Worm (Caenorhabditis elegans): ENCODE measurements around the gene W02H5.8.
A peak's percentile ranks its signal among the peaks of the same experiment; 100 is the strongest.

W02H5.8 gene

DNA sequence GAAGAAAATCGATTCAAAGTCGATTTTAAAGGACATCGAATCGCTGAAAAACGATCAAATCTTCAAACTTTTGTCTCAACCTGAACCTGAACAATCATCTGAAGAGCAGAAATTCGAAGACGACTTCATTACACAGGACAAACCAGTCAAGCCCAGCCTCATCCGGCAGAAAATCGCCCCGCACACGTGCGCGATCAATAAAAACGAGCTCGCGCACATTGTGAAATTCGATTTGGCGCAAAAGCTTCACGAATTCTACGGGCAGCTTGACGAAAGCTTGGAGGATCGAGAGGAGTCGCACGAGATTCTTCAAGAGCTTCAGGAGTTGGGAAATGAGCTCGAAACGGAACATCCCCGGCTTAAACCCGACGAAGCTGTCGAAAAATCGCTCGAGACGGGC is 13.4 kb downstream of the W02H5.8 start, which contains the start of gene W02H5.2:
W02H5.2 (plus strand) TSS at position 301 of the 400 bp plus-strand sequence.
- no peak for TF ChIP-seq K11D2.4 (GFP tag; IDR thresholded peaks at IDR 0.05)
- no peak for TF ChIP-seq ztf-25 (GFP tag; IDR thresholded peaks at IDR 0.05)
- TF ChIP-seq ceh-100 (GFP tag; IDR thresholded peaks at IDR 0.05) = no peak
- no peak for TF ChIP-seq F10E7.11 (tag; optimal IDR thresholded peaks at IDR 0.05)
- no peak for TF ChIP-seq aptf-2 (GFP tag; conservative IDR thresholded peaks at IDR 0.05)
- TF ChIP-seq ccch-3 (GFP tag; optimal IDR thresholded peaks at IDR 0.05) = no peak
- TF ChIP-seq rpc-1 (optimal IDR thresholded peaks at IDR 0.05) = no peak
- TF ChIP-seq rpc-1 (tag; optimal IDR thresholded peaks at IDR 0.05) = no peak
- TF ChIP-seq attf-3 (GFP tag; conservative IDR thresholded peaks at IDR 0.05) = no peak
- no peak for TF ChIP-seq nhr-120 (GFP tag; IDR thresholded peaks at IDR 0.05)
- TF ChIP-seq Y79H2A.3 (GFP tag; conservative IDR thresholded peaks at IDR 0.05) = no peak
- TF ChIP-seq Y67H2A.10 (GFP tag; conservative IDR thresholded peaks at IDR 0.05) = no peak
- no peak for TF ChIP-seq nhr-80 (tag; optimal IDR thresholded peaks at IDR 0.05)
- no peak for TF ChIP-seq snpc-3.4 (tag; optimal IDR thresholded peaks at IDR 0.05)
- no peak for TF ChIP-seq efl-1 (GFP tag; optimal IDR thresholded peaks at IDR 0.05)
- TF ChIP-seq ztf-3 (GFP tag; optimal IDR thresholded peaks at IDR 0.05) = no peak
- no peak for TF ChIP-seq hlh-26 (GFP tag; conservative IDR thresholded peaks at IDR 0.05)
- no peak for TF ChIP-seq tbp1 (GFP tag; optimal IDR thresholded peaks at IDR 0.05)
- no peak for TF ChIP-seq nfyb-1 (GFP tag; IDR thresholded peaks at IDR 0.05)

DNA sequence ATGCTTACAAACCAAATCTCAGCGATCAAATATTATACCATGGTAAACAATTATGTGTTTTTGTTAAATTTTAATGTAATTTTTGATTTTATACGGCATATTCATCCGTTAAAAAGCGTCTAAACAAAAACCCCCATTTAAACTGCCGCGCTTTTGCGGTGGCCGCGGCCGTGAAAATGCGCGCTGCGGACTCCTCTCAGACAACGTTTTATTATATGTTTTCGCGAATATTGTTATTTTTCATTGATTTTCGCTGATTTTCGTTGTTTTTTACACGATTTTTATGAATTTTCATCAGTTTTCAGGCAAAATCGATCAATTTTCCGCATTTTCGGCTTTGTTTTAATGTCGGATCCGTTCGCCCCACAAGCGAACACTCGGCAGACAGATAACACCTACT is 13.9 kb downstream of the W02H5.8 start, which contains the start of gene W02H5.19:
W02H5.19 (plus strand) TSS at position 346 of the 400 bp plus-strand sequence.
- no peak for TF ChIP-seq aptf-3 (GFP tag; IDR thresholded peaks at IDR 0.05)
- TF ChIP-seq ets-4 (GFP tag; optimal IDR thresholded peaks at IDR 0.05) = no peak
- TF ChIP-seq gei-17 (GFP tag; optimal IDR thresholded peaks at IDR 0.05) = no peak
- TF ChIP-seq die-1 (tag; optimal IDR thresholded peaks at IDR 0.05) = no peak
- no peak for TF ChIP-seq mel-28 (tag; optimal IDR thresholded peaks at IDR 0.05; ENCODE audit: borderline replicate concordance)
- no peak for TF ChIP-seq mxl-1 (tag; optimal IDR thresholded peaks at IDR 0.05)
- peak in 2 of 3 experiments; percentile 41 to 94 for TF ChIP-seq lin-35 (GFP tag; optimal IDR thresholded peaks at IDR 0.05)
- TF ChIP-seq F39B2.1 (GFP tag; IDR thresholded peaks at IDR 0.05) = no peak
- peak; percentile 38 for TF ChIP-seq tbp1 (GFP tag; optimal IDR thresholded peaks at IDR 0.05)
- TF ChIP-seq madf-8 (GFP tag; conservative IDR thresholded peaks at IDR 0.05) = peak; percentile 62
- TF ChIP-seq akir-1 (GFP tag; optimal IDR thresholded peaks at IDR 0.05) = no peak
- no peak for TF ChIP-seq Y95B8A.8 (GFP tag; IDR thresholded peaks at IDR 0.05)
- peak; percentile 38 for TF ChIP-seq lsl-1 (GFP tag; optimal IDR thresholded peaks at IDR 0.05)
- TF ChIP-seq F52B5.7 (tag; optimal IDR thresholded peaks at IDR 0.05) = no peak
- no peak for TF ChIP-seq F37B4.10 (GFP tag; IDR thresholded peaks at IDR 0.05)
- TF ChIP-seq madf-3 (GFP tag; IDR thresholded peaks at IDR 0.05) = peak; percentile 78
- TF ChIP-seq hsf-1 (GFP tag; IDR thresholded peaks at IDR 0.05) = no peak
- no peak for TF ChIP-seq Y67H2A.10 (GFP tag; conservative IDR thresholded peaks at IDR 0.05)
- TF ChIP-seq F33H1.4 (GFP tag; IDR thresholded peaks at IDR 0.05) = peak; percentile 48; the same call in 1 of the 2 replicates
- no peak for TF ChIP-seq tbx-9 (tag; optimal IDR thresholded peaks at IDR 0.05; ENCODE audit: borderline replicate concordance)
- TF ChIP-seq attf-5 (GFP tag; optimal IDR thresholded peaks at IDR 0.05) = peak; percentile 39
- TF ChIP-seq somi-1 (GFP tag; optimal IDR thresholded peaks at IDR 0.05) = no peak
- TF ChIP-seq ztf-18 (tag; optimal IDR thresholded peaks at IDR 0.05) = no peak
- no peak for TF ChIP-seq rpc-1 (optimal IDR thresholded peaks at IDR 0.05)
- TF ChIP-seq rpc-1 (tag; optimal IDR thresholded peaks at IDR 0.05) = no peak
- TF ChIP-seq F10E7.11 (tag; optimal IDR thresholded peaks at IDR 0.05) = no peak
- TF ChIP-seq B0336.3 (GFP tag; IDR thresholded peaks at IDR 0.05) = 0 out of 2 replicates have a peak, but pooled peaks have one; percentile 18
- no peak for TF ChIP-seq fkh-3 (tag; optimal IDR thresholded peaks at IDR 0.05)
- TF ChIP-seq nfyb-1 (GFP tag; IDR thresholded peaks at IDR 0.05) = 0 out of 2 replicates have a peak, but pooled peaks have one; percentile 47
- TF ChIP-seq ztf-28 (GFP tag; IDR thresholded peaks at IDR 0.05) = 0 out of 2 replicates have a peak, but pooled peaks have one; percentile 57
- TF ChIP-seq nfya-1 (tag; optimal IDR thresholded peaks at IDR 0.05; ENCODE audit: borderline replicate concordance, insufficient read depth) = no peak
- TF ChIP-seq ama-1 (optimal IDR thresholded peaks at IDR 0.05) = no peak
- TF ChIP-seq ama-1 (GFP tag; optimal IDR thresholded peaks at IDR 0.05) = no peak
- TF ChIP-seq cebp-1 (GFP tag; IDR thresholded peaks at IDR 0.05) = no peak
- TF ChIP-seq cebp-1 (tag; optimal IDR thresholded peaks at IDR 0.05) = peak; percentile 37
- no peak for TF ChIP-seq nhr-179 (tag; optimal IDR thresholded peaks at IDR 0.05)
